Worm (Caenorhabditis elegans) whole organism, L1 larva: Measurements from ENCODE around the gene prk-2.
"Not testable (repeated sequence)": the region's sequence is repeated elsewhere in the genome, so short reads cannot be mapped to it uniquely, and the experiment has no call there.

ENCODE experiments used
- C04F5.9 ChIP-seq: sonication (generic microtip); optimal IDR thresholded peaks from 2 replicates; lab custom pipeline; 2016; ENCODE audit warnings: missing genetic modification characterization, missing compliant biosample characterization
- C34B4.2 ChIP-seq: sonication (generic microtip); optimal IDR thresholded peaks from 2 replicates; lab custom pipeline; 2017; ENCODE audit warnings: mild to moderate bottlenecking, missing genetic modification characterization, missing compliant biosample characterization
- F16B12.6 ChIP-seq: fragments of 150-350 bp; optimal IDR thresholded peaks from 2 replicates; lab custom pipeline; 2014; ENCODE audit warnings: missing biosample characterization, missing genetic modification characterization
- alr-1 ChIP-seq: fragments of 200-800 bp; sonication (Bioruptor generic); optimal IDR thresholded peaks from 2 replicates; lab custom pipeline; 2018; ENCODE audit warnings: borderline replicate concordance, mild to moderate bottlenecking, missing genetic modification characterization, missing compliant biosample characterization
- ama-1 ChIP-seq: fragments of 150-350 bp; optimal IDR thresholded peaks from 2 replicates; lab custom pipeline; 2014
- blmp-1 ChIP-seq: fragments of 150-350 bp; optimal IDR thresholded peaks from 2 replicates; lab custom pipeline; 2014; ENCODE audit warnings: missing biosample characterization, missing genetic modification characterization
- ceh-88 ChIP-seq: fragments of 200-800 bp; sonication (Bioruptor generic); IDR thresholded peaks from 2 replicates; pipeline ENCODE4 v1.3.6; 2022; ENCODE audit warnings: missing genetic modification characterization, missing compliant biosample characterization
- ceh-90 ChIP-seq: sonication (generic microtip); optimal IDR thresholded peaks from 2 replicates; lab custom pipeline; 2016; ENCODE audit warnings: missing genetic modification characterization, missing compliant biosample characterization
- dsc-1 ChIP-seq: sonication (generic microtip); optimal IDR thresholded peaks from 2 replicates; lab custom pipeline; 2016; ENCODE audit warnings: mild to moderate bottlenecking, missing genetic modification characterization, missing compliant biosample characterization
- egl-13 ChIP-seq: sonication (generic microtip); optimal IDR thresholded peaks from 2 replicates; lab custom pipeline; 2016; ENCODE audit warnings: missing genotype, missing genetic modification reagents, missing genetic modification characterization, missing compliant biosample characterization
- elt-2 ChIP-seq: sonication (generic microtip); optimal IDR thresholded peaks from 2 replicates; lab custom pipeline; 2016; ENCODE audit warnings: missing genetic modification characterization, mild to moderate bottlenecking, inconsistent platforms, missing compliant biosample characterization, missing genetic modification reagents
- elt-3 ChIP-seq, 6 experiments: fragments of 150-350 bp in 1 of 6; sonication (generic microtip); optimal IDR thresholded peaks; 2 replicates each; lab custom pipeline; 2017 to 2018; ENCODE audit warnings: missing biosample characterization in 6 of 6, missing genetic modification characterization in 6 of 6, inconsistent platforms in 1 of 6
- fkh-10 ChIP-seq: sonication (generic microtip); optimal IDR thresholded peaks from 2 replicates; lab custom pipeline; 2017; ENCODE audit warnings: missing biosample characterization, missing genetic modification reagents, missing genetic modification characterization
- fkh-4 ChIP-seq: sonication (generic microtip); optimal IDR thresholded peaks from 2 replicates; lab custom pipeline; 2016; ENCODE audit warnings: missing compliant biosample characterization, missing genetic modification characterization, borderline replicate concordance
- fos-1 ChIP-seq: fragments of 150-350 bp; optimal IDR thresholded peaks from 2 replicates; lab custom pipeline; 2014; ENCODE audit warnings: missing biosample characterization, missing genetic modification characterization
- hlh-17 ChIP-seq: fragments of 200-800 bp; sonication (Bioruptor generic); optimal IDR thresholded peaks from 2 replicates; lab custom pipeline; 2018; ENCODE audit warnings: missing genetic modification characterization, mild to moderate bottlenecking, missing compliant biosample characterization, moderate library complexity, borderline replicate concordance
- isw-1 ChIP-seq: fragments of 200-800 bp; sonication (Bioruptor generic); IDR thresholded peaks from 2 replicates; pipeline ENCODE4 v1.3.6; 2022; ENCODE audit warnings: missing genetic modification characterization, missing compliant biosample characterization
- jun-1 ChIP-seq: fragments of 150-350 bp; optimal IDR thresholded peaks from 2 replicates; lab custom pipeline; 2014; ENCODE audit warnings: missing biosample characterization, missing genetic modification reagents, missing genetic modification characterization
- lin-14 ChIP-seq: fragments of 200-800 bp; sonication (Bioruptor generic); optimal IDR thresholded peaks from 2 replicates; lab custom pipeline; 2018; ENCODE audit warnings: mild to moderate bottlenecking, missing genetic modification characterization, moderate library complexity, missing compliant biosample characterization
- lin-35 ChIP-seq, 2 experiments: fragments of 150-350 bp; optimal IDR thresholded peaks; 2 replicates each; lab custom pipeline; 2014; ENCODE audit warnings: missing biosample characterization in 2 of 2, missing genetic modification characterization in 2 of 2, missing genetic modification reagents in 2 of 2
- lir-3 ChIP-seq: sonication (generic microtip); optimal IDR thresholded peaks from 2 replicates; lab custom pipeline; 2016; ENCODE audit warnings: mild to moderate bottlenecking, missing genetic modification characterization, moderate library complexity, missing compliant biosample characterization; ENCODE audit not compliant: poor library complexity
- mdl-1 ChIP-seq, 2 experiments: fragments of 150-350 bp; optimal IDR thresholded peaks; 2 replicates each; lab custom pipeline; 2014 to 2017; ENCODE audit warnings: missing biosample characterization in 2 of 2, missing genetic modification characterization in 2 of 2, inconsistent platforms in 1 of 2
- mef-2 ChIP-seq: fragments of 150-350 bp; optimal IDR thresholded peaks from 2 replicates; lab custom pipeline; 2014; ENCODE audit warnings: missing biosample characterization, missing genetic modification characterization
- nhr-19 ChIP-seq: fragments of 200-800 bp; sonication (Bioruptor generic); conservative IDR thresholded peaks from 2 replicates; pipeline ENCODE4 v1.3.6; 2022; ENCODE audit warnings: missing genetic modification characterization, missing compliant biosample characterization
- nhr-20 ChIP-seq: sonication (generic microtip); optimal IDR thresholded peaks from 2 replicates; lab custom pipeline; 2016; ENCODE audit warnings: mild to moderate bottlenecking, missing genetic modification characterization, missing compliant biosample characterization
- nhr-237 ChIP-seq: fragments of 150-350 bp; optimal IDR thresholded peaks from 2 replicates; lab custom pipeline; 2014; ENCODE audit warnings: missing biosample characterization, missing genetic modification characterization
- nhr-28 ChIP-seq: fragments of 150-350 bp; optimal IDR thresholded peaks from 2 replicates; lab custom pipeline; 2014; ENCODE audit warnings: missing biosample characterization, missing genetic modification characterization
- nhr-71 ChIP-seq: sonication (generic microtip); optimal IDR thresholded peaks from 2 replicates; lab custom pipeline; 2016; ENCODE audit warnings: mild to moderate bottlenecking, missing genetic modification characterization, moderate library complexity, missing compliant biosample characterization
- nhr-76 ChIP-seq: sonication (generic microtip); optimal IDR thresholded peaks from 2 replicates; lab custom pipeline; 2017; ENCODE audit warnings: missing biosample characterization, missing genetic modification characterization
- nhr-77 ChIP-seq: fragments of 150-350 bp; optimal IDR thresholded peaks from 2 replicates; lab custom pipeline; 2014; ENCODE audit warnings: missing biosample characterization, missing genetic modification characterization
- nhr-85 ChIP-seq: sonication (generic microtip); peaks from one replicate; lab custom pipeline; 2016; ENCODE audit warnings: missing genetic modification characterization, inconsistent platforms, missing compliant biosample characterization
- pag-3 ChIP-seq: sonication (generic microtip); optimal IDR thresholded peaks from 2 replicates; lab custom pipeline; 2017; ENCODE audit warnings: missing genetic modification characterization, mild to moderate bottlenecking, missing compliant biosample characterization, antibody characterized with exemption, borderline replicate concordance; ENCODE audit not compliant: insufficient read depth
- pax-3 ChIP-seq: fragments of 200-800 bp; sonication (Bioruptor generic); optimal IDR thresholded peaks from 2 replicates; lab custom pipeline; 2018; ENCODE audit warnings: mild to moderate bottlenecking, missing genetic modification characterization, moderate library complexity, missing compliant biosample characterization
- rnt-1 ChIP-seq: sonication (generic microtip); optimal IDR thresholded peaks from 2 replicates; lab custom pipeline; 2016; ENCODE audit warnings: mild to moderate bottlenecking, missing genetic modification characterization, moderate library complexity, missing compliant biosample characterization
- snpc-4 ChIP-seq: fragments of 150-350 bp; optimal IDR thresholded peaks from 2 replicates; lab custom pipeline; 2014; ENCODE audit warnings: missing biosample characterization, missing genetic modification characterization
- sox-4 ChIP-seq: sonication (generic microtip); optimal IDR thresholded peaks from 2 replicates; lab custom pipeline; 2016; ENCODE audit warnings: missing genetic modification characterization, missing compliant biosample characterization
- swsn-7 ChIP-seq: sonication (generic microtip); optimal IDR thresholded peaks from 2 replicates; lab custom pipeline; 2016; ENCODE audit warnings: missing genetic modification characterization, missing compliant biosample characterization
- unc-86 ChIP-seq: sonication (generic microtip); optimal IDR thresholded peaks from 2 replicates; lab custom pipeline; 2016; ENCODE audit warnings: missing genetic modification characterization, missing compliant biosample characterization
- xbp-1 ChIP-seq: sonication (generic microtip); optimal IDR thresholded peaks from 2 replicates; lab custom pipeline; 2016; ENCODE audit warnings: missing genetic modification characterization, missing compliant biosample characterization
- zip-4 ChIP-seq: fragments of 200-800 bp; sonication (Bioruptor generic); optimal IDR thresholded peaks from 2 replicates; lab custom pipeline; 2018; ENCODE audit warnings: mild to moderate bottlenecking, missing genetic modification characterization, moderate library complexity, missing compliant biosample characterization
- ztf-11 ChIP-seq, 2 experiments: sonication (generic microtip); optimal IDR thresholded peaks; 2 replicates each; lab custom pipeline; 2016 to 2017; ENCODE audit warnings: missing genetic modification characterization in 2 of 2, missing biosample characterization in 1 of 2, missing compliant biosample characterization in 1 of 2

Gene prk-2

ce11 chrIII:3343463-3343862, 26.5 kb downstream of the prk-2 start (continued):
- TF ChIP-seq nhr-19 (GFP tag; lab: Robert Waterston, UW) (no peak), dsc-1 (peak; percentile 85)
- TF ChIP-seq, all 84 proteins: peak for 3

ce11 chrIII:3339317-3340016, 30.5 kb downstream of the prk-2 start:
- TF ChIP-seq elt-3 (tag; optimal IDR thresholded peaks at IDR 0.05; lab: Kevin White, UChicago) (peak; percentile 53 to 97 (median 82)), lin-14 (GFP tag; lab: Kevin White, UChicago) (peak; percentile 80), C04F5.9 (tag; lab: Kevin White, UChicago) (no peak), pag-3 (tag; lab: Kevin White, UChicago) (peak; percentile 21), blmp-1 (tag; lab: Kevin White, UChicago) (peak; percentile 97), nhr-85 (tag; lab: Kevin White, UChicago) (peak; percentile 27)

- not testable (repeated sequence) for TF ChIP-seq ztf-11 (tag; optimal IDR thresholded peaks at IDR 0.05; lab: Kevin White, UChicago); F16B12.6 (tag; lab: Kevin White, UChicago); ama-1
These were observed 37.3 kb downstream of the prk-2 start, which contains the start of gene Y53G8AR.1 for ce11 chrIII:3332736-3333135. Gene Y53G8AR.1 (plus strand): TSS chrIII:3333036.

ce11 chrIII:3331767-3332166, 38.2 kb downstream of the prk-2 start:
- TF ChIP-seq unc-86 (no peak), fkh-10 (GFP tag; lab: Kevin White, UChicago) (no peak), swsn-7 (no peak), lin-35 (GFP tag; optimal IDR thresholded peaks at IDR 0.05; lab: Kevin White, UChicago) (no peak)

- TF ChIP-seq nhr-19 (GFP tag; lab: Robert Waterston, UW), result no peak
- no peak for TF ChIP-seq mef-2 (tag; lab: Kevin White, UChicago)
- TF ChIP-seq nhr-237 (tag; lab: Kevin White, UChicago), result no peak
- no peak for TF ChIP-seq ztf-11 (tag; optimal IDR thresholded peaks at IDR 0.05; lab: Kevin White, UChicago)
- no peak for TF ChIP-seq C34B4.2 (tag; lab: Kevin White, UChicago)
- TF ChIP-seq nhr-71 (tag; lab: Kevin White, UChicago), result no peak
- TF ChIP-seq pax-3, result no peak
- no peak for TF ChIP-seq blmp-1 (tag; lab: Kevin White, UChicago)
- TF ChIP-seq zip-4, result no peak
- no peak for TF ChIP-seq egl-13 (tag; lab: Kevin White, UChicago)
- no peak for TF ChIP-seq jun-1 (tag; lab: Kevin White, UChicago)
- no peak for TF ChIP-seq elt-3 (tag; optimal IDR thresholded peaks at IDR 0.05; lab: Kevin White, UChicago)
- no peak for TF ChIP-seq nhr-77 (tag; lab: Kevin White, UChicago)
- no peak for TF ChIP-seq isw-1 (GFP tag; lab: Robert Waterston, UW)
- TF ChIP-seq fkh-4, result no peak
- TF ChIP-seq hlh-17, result no peak
- no peak for TF ChIP-seq ceh-88 (GFP tag; lab: Robert Waterston, UW)
These were observed 40.5 kb downstream of the prk-2 start for ce11 chrIII:3329467-3329866.

- TF ChIP-seq ceh-90 (no peak), ama-1 (peak; percentile 18), blmp-1 (tag; lab: Kevin White, UChicago) (peak; percentile 68), snpc-4 (peak; percentile 48), C34B4.2 (tag; lab: Kevin White, UChicago) (no peak), egl-13 (tag; lab: Kevin White, UChicago) (no peak), sox-4 (no peak), nhr-28 (no peak), nhr-85 (tag; lab: Kevin White, UChicago) (peak; percentile 82), rnt-1 (no peak), nhr-76 (tag; lab: Kevin White, UChicago) (no peak), nhr-237 (tag; lab: Kevin White, UChicago) (no peak), mdl-1 (tag; optimal IDR thresholded peaks at IDR 0.05; lab: Kevin White, UChicago) (peak in 1 of 2 experiments; percentile 47), alr-1 (no peak), lir-3 (tag; lab: Kevin White, UChicago) (no peak), xbp-1 (tag; lab: Kevin White, UChicago) (peak; percentile 66), fos-1 (tag; lab: Kevin White, UChicago) (peak; percentile 58), fkh-10 (GFP tag; lab: Kevin White, UChicago) (no peak), elt-2 (tag; lab: Kevin White, UChicago) (no peak), mef-2 (tag; lab: Kevin White, UChicago) (no peak), nhr-20 (tag; lab: Kevin White, UChicago) (no peak)
These were observed 46.1 kb downstream of the prk-2 start for ce11 chrIII:3323906-3324305.
